Worm (Caenorhabditis elegans): ENCODE results near the gene Y69A2AR.32.

Gene Y69A2AR.32

ce11 chrIV:2628171-2628570 lies 17.9 kb downstream of the Y69A2AR.32 start, which contains the start of gene ngn-1:
ngn-1 (minus strand) TSS chrIV:2628271.
- TF ChIP-seq skn-1 (tag; optimal IDR thresholded peaks at IDR 0.05) (no peak), hmg-11 (tag; optimal IDR thresholded peaks at IDR 0.05) (no peak), nhr-43 (tag; optimal IDR thresholded peaks at IDR 0.05; ENCODE audit: poor library complexity, severe bottlenecking) (no peak), elt-1 (tag; optimal IDR thresholded peaks at IDR 0.05) (no peak), egl-5 (tag; optimal IDR thresholded peaks at IDR 0.05) (no peak), fkh-2 (tag; optimal IDR thresholded peaks at IDR 0.05) (no peak), unc-62 (GFP tag; optimal IDR thresholded peaks at IDR 0.05) (no peak), lin-15B (tag; optimal IDR thresholded peaks at IDR 0.05) (no peak), ztf-4 (tag; optimal IDR thresholded peaks at IDR 0.05) (no peak), lin-39 (tag; optimal IDR thresholded peaks at IDR 0.05) (no peak), nhr-76 (tag; optimal IDR thresholded peaks at IDR 0.05) (no peak), nfya-1 (tag; optimal IDR thresholded peaks at IDR 0.05; ENCODE audit: insufficient read depth) (no peak)

- TF ChIP-seq elt-2 (tag; optimal IDR thresholded peaks at IDR 0.05) (no peak), nhr-237 (tag; optimal IDR thresholded peaks at IDR 0.05) (no peak), ceh-82 (tag; optimal IDR thresholded peaks at IDR 0.05) (no peak), hmg-11 (tag; optimal IDR thresholded peaks at IDR 0.05) (no peak), nhr-67 (tag; optimal IDR thresholded peaks at IDR 0.05) (no peak), nhr-23 (tag; optimal IDR thresholded peaks at IDR 0.05) (no peak), mml-1 (tag; optimal IDR thresholded peaks at IDR 0.05) (no peak), elt-1 (tag; optimal IDR thresholded peaks at IDR 0.05) (no peak), daf-12 (tag; optimal IDR thresholded peaks at IDR 0.05) (no peak)
Measured at ce11 chrIV:2630145-2630544, 19.9 kb downstream of the Y69A2AR.32 start.

- TF ChIP-seq ama-1 (optimal IDR thresholded peaks at IDR 0.05): no peak
Measured at ce11 chrIV:2634992-2635391, 24.8 kb downstream of the Y69A2AR.32 start.

ce11 chrIV:2639666-2640273 lies 29.5 kb downstream of the Y69A2AR.32 start:
- TF ChIP-seq ceh-82 (tag; optimal IDR thresholded peaks at IDR 0.05): peak; percentile 28
- TF ChIP-seq lsy-12 (tag; optimal IDR thresholded peaks at IDR 0.05): peak; percentile 19
- TF ChIP-seq skn-1 (tag; optimal IDR thresholded peaks at IDR 0.05): no peak
- peak; percentile 95 for TF ChIP-seq ceh-28 (tag; optimal IDR thresholded peaks at IDR 0.05)
- TF ChIP-seq nhr-43 (tag; optimal IDR thresholded peaks at IDR 0.05; ENCODE audit: poor library complexity, severe bottlenecking): peak; percentile 4
- TF ChIP-seq hmg-11 (tag; optimal IDR thresholded peaks at IDR 0.05): peak; percentile 13
- peak; percentile 16 for TF ChIP-seq nfya-1 (tag; optimal IDR thresholded peaks at IDR 0.05; ENCODE audit: insufficient read depth)
- peak; percentile 14 for TF ChIP-seq pha-4 (tag; optimal IDR thresholded peaks at IDR 0.05)
- peak; percentile 21 for TF ChIP-seq lin-15B (tag; optimal IDR thresholded peaks at IDR 0.05)
- no peak for TF ChIP-seq ama-1 (optimal IDR thresholded peaks at IDR 0.05)

ce11 chrIV:2640950-2641349 lies 30.7 kb downstream of the Y69A2AR.32 start, which contains the start of the genes mdf-2 and nduv-3:
mdf-2 (minus strand) TSS chrIV:2641125.
nduv-3 (plus strand) TSS chrIV:2641310.
- TF ChIP-seq nhr-23 (tag; optimal IDR thresholded peaks at IDR 0.05): peak; percentile 82
- TF ChIP-seq zag-1 (tag; optimal IDR thresholded peaks at IDR 0.05): no peak
- TF ChIP-seq nhr-11 (tag; optimal IDR thresholded peaks at IDR 0.05): no peak
- peak; percentile 24 for TF ChIP-seq nhr-43 (tag; optimal IDR thresholded peaks at IDR 0.05; ENCODE audit: poor library complexity, severe bottlenecking)
- TF ChIP-seq elt-1 (tag; optimal IDR thresholded peaks at IDR 0.05): no peak
- TF ChIP-seq tbx-2 (tag; optimal IDR thresholded peaks at IDR 0.05): no peak
- TF ChIP-seq daf-12 (tag; optimal IDR thresholded peaks at IDR 0.05): no peak
- no peak for TF ChIP-seq unc-39 (tag; optimal IDR thresholded peaks at IDR 0.05)
- peak; percentile 62 for TF ChIP-seq snpc-4 (tag; optimal IDR thresholded peaks at IDR 0.05)
- no peak for TF ChIP-seq nhr-12 (tag; optimal IDR thresholded peaks at IDR 0.05)
- TF ChIP-seq pha-4 (tag; optimal IDR thresholded peaks at IDR 0.05): peak; percentile 76
- TF ChIP-seq fos-1 (tag; optimal IDR thresholded peaks at IDR 0.05): no peak
- TF ChIP-seq ceh-82 (tag; optimal IDR thresholded peaks at IDR 0.05): peak; percentile 1
- TF ChIP-seq fkh-2 (tag; optimal IDR thresholded peaks at IDR 0.05): no peak
- TF ChIP-seq pqm-1 (tag; optimal IDR thresholded peaks at IDR 0.05): peak; percentile 4
- no peak for TF ChIP-seq lsy-12 (tag; optimal IDR thresholded peaks at IDR 0.05)
- TF ChIP-seq ceh-9 (tag; optimal IDR thresholded peaks at IDR 0.05): no peak
- peak; percentile 81 for TF ChIP-seq egl-5 (tag; optimal IDR thresholded peaks at IDR 0.05)
- no peak for TF ChIP-seq mml-1 (tag; optimal IDR thresholded peaks at IDR 0.05)
- TF ChIP-seq ztf-4 (tag; optimal IDR thresholded peaks at IDR 0.05): no peak
- peak; percentile 31 for TF ChIP-seq hmg-11 (tag; optimal IDR thresholded peaks at IDR 0.05)
- no peak for TF ChIP-seq ztf-11 (tag; optimal IDR thresholded peaks at IDR 0.05)
- TF ChIP-seq lin-15B (tag; optimal IDR thresholded peaks at IDR 0.05): peak; percentile 90
- peak; percentile 33 for TF ChIP-seq R02D3.7 (tag; optimal IDR thresholded peaks at IDR 0.05)
- no peak for TF ChIP-seq eor-1 (tag; optimal IDR thresholded peaks at IDR 0.05)
- no peak for TF ChIP-seq egl-27 (tag; optimal IDR thresholded peaks at IDR 0.05)
- TF ChIP-seq elt-2 (tag; optimal IDR thresholded peaks at IDR 0.05): peak; percentile 7
- TF ChIP-seq fkh-10 (GFP tag; optimal IDR thresholded peaks at IDR 0.05): no peak
- peak; percentile 94 for TF ChIP-seq ceh-28 (tag; optimal IDR thresholded peaks at IDR 0.05)
- TF ChIP-seq nfya-1 (tag; optimal IDR thresholded peaks at IDR 0.05; ENCODE audit: insufficient read depth): peak; percentile 83
- no peak for TF ChIP-seq nhr-77 (tag; optimal IDR thresholded peaks at IDR 0.05)
- peak; percentile 28 for TF ChIP-seq skn-1 (tag; optimal IDR thresholded peaks at IDR 0.05)
- TF ChIP-seq nhr-67 (tag; optimal IDR thresholded peaks at IDR 0.05): no peak
- TF ChIP-seq ama-1 (optimal IDR thresholded peaks at IDR 0.05): no peak
- TF ChIP-seq sea-2 (GFP tag; optimal IDR thresholded peaks at IDR 0.05): no peak
- TF ChIP-seq elt-3 (tag; optimal IDR thresholded peaks at IDR 0.05): no peak
- TF ChIP-seq mdl-1 (tag; optimal IDR thresholded peaks at IDR 0.05): no peak

All from whole organism, L3 larva.